Worm (Caenorhabditis elegans) whole organism, L3 larva: Measurements from ENCODE around the gene mlcd-1.

Source experiments
- ZK546.5 ChIP-seq: sonication (generic microtip); optimal IDR thresholded peaks from 2 replicates; lab custom pipeline; 2017; ENCODE audit warnings: missing biosample characterization, missing genetic modification characterization
- elt-2 ChIP-seq: sonication (generic microtip); optimal IDR thresholded peaks from 2 replicates; lab custom pipeline; 2016; ENCODE audit warnings: missing genetic modification reagents, mild to moderate bottlenecking, missing genetic modification characterization, missing compliant biosample characterization
- elt-3 ChIP-seq, 3 experiments: fragments of 150-350 bp in 1 of 3; sonication (generic microtip) in 2 of 3; optimal IDR thresholded peaks; 2 replicates in 2 of 3; 4 replicates in 1 of 3; lab custom pipeline; 2014 to 2017; ENCODE audit warnings: missing biosample characterization in 3 of 3, missing genetic modification characterization in 3 of 3
- fos-1 ChIP-seq: fragments of 150-350 bp; optimal IDR thresholded peaks from 2 replicates; lab custom pipeline; 2014; ENCODE audit warnings: missing biosample characterization, missing genetic modification characterization
- jun-1 ChIP-seq: fragments of 150-350 bp; optimal IDR thresholded peaks from 2 replicates; lab custom pipeline; 2014; ENCODE audit warnings: missing biosample characterization, missing genetic modification reagents, missing genetic modification characterization
- lin-15B ChIP-seq: fragments of 150-350 bp; optimal IDR thresholded peaks from 2 replicates; lab custom pipeline; 2014; ENCODE audit warnings: missing biosample characterization, missing genetic modification characterization
- nfya-1 ChIP-seq: sonication (generic microtip); optimal IDR thresholded peaks from 2 replicates; lab custom pipeline; 2017; ENCODE audit warnings: missing genetic modification characterization, mild to moderate bottlenecking, missing compliant biosample characterization, antibody characterized with exemption, moderate library complexity; ENCODE audit not compliant: insufficient read depth
- nhr-237 ChIP-seq: fragments of 150-350 bp; optimal IDR thresholded peaks from 2 replicates; lab custom pipeline; 2014; ENCODE audit warnings: missing biosample characterization, missing genetic modification characterization
- nhr-76 ChIP-seq: fragments of 150-350 bp; sonication (generic microtip); optimal IDR thresholded peaks from 5 replicates; lab custom pipeline; 2014; ENCODE audit warnings: missing biosample characterization, missing genetic modification characterization
- unc-39 ChIP-seq: sonication (generic microtip); optimal IDR thresholded peaks from 4 replicates; lab custom pipeline; 2017; ENCODE audit warnings: missing biosample characterization, missing genetic modification characterization

ce11 chrIII:4612334-4612953, 44.5 kb upstream of the mlcd-1 start, which contains the start of gene sel-2:
- TF ChIP-seq elt-2 (no peak), lin-15B (peak; percentile 0), jun-1 (tag; lab: Kevin White, UChicago) (no peak), nhr-237 (tag; lab: Kevin White, UChicago) (no peak), elt-3 (tag; optimal IDR thresholded peaks at IDR 0.05; lab: Kevin White, UChicago) (no peak), nfya-1 (peak; percentile 36), ZK546.5 (no peak), nhr-76 (tag; lab: Kevin White, UChicago) (no peak), fos-1 (tag; lab: Kevin White, UChicago) (no peak), unc-39 (tag; lab: Kevin White, UChicago) (no peak)
